Fruit fly (Drosophila melanogaster): ENCODE data around the gene lost.

- TF ChIP-seq sv (GFP tag; optimal IDR thresholded peaks at IDR 0.05) (no peak), CG32264 (GFP tag; optimal IDR thresholded peaks at IDR 0.05) (no peak), pan (optimal IDR thresholded peaks at IDR 0.05) (no peak), CrebA (GFP tag; optimal IDR thresholded peaks at IDR 0.05; ENCODE audit: borderline replicate concordance) (no peak), lola (GFP tag; optimal IDR thresholded peaks at IDR 0.05) (no peak), Dfd (GFP tag; optimal IDR thresholded peaks at IDR 0.05) (no peak), usp (GFP tag; optimal IDR thresholded peaks at IDR 0.05) (no peak), Myc (optimal IDR thresholded peaks at IDR 0.05) (no peak), brk (GFP tag; optimal IDR thresholded peaks at IDR 0.05) (no peak), Mio (GFP tag; optimal IDR thresholded peaks at IDR 0.05) (no peak), OdsH (GFP tag; optimal IDR thresholded peaks at IDR 0.05) (no peak), N (GFP tag; optimal IDR thresholded peaks at IDR 0.05) (no peak), Abd-B (GFP tag; optimal IDR thresholded peaks at IDR 0.05) (no peak)
Observed at dm6 chr3R:4400497-4400833, 2.4 kb upstream of the lost start, which contains the start of gene CG14647.
